Fruit fly (Drosophila melanogaster) whole organism, embryonic: Measurements from ENCODE around the gene Cdk1.

Source experiments
- Atf3 ChIP-seq: fragments of 200-800 bp; sonication (Bioruptor generic); optimal IDR thresholded peaks from 3 replicates; lab custom pipeline; 2016; ENCODE audit warnings: missing biosample characterization, missing genetic modification characterization
- CG10543 ChIP-seq: fragments of 200-800 bp; sonication (Bioruptor generic); optimal IDR thresholded peaks from 3 replicates; lab custom pipeline; 2017; ENCODE audit warnings: missing biosample characterization, mild to moderate bottlenecking, missing genetic modification characterization, moderate library complexity
- CG11696 ChIP-seq: fragments of 200-800 bp; sonication (Bioruptor generic); IDR thresholded peaks from 2 replicates; pipeline ENCODE4 v1.3.6; 2022; ENCODE audit warnings: missing biosample characterization, missing genetic modification characterization
- CG12219 ChIP-seq: fragments of 200-800 bp; sonication (Bioruptor generic); optimal IDR thresholded peaks from 3 replicates; lab custom pipeline; 2018; ENCODE audit warnings: missing biosample characterization, mild to moderate bottlenecking, missing genetic modification characterization
- CG12299 ChIP-seq: fragments of 200-800 bp; sonication (Bioruptor generic); optimal IDR thresholded peaks from 2 replicates; lab custom pipeline; 2018; ENCODE audit warnings: missing biosample characterization, mild to moderate bottlenecking, missing genetic modification characterization
- CG13287 ChIP-seq: fragments of 200-800 bp; sonication (Bioruptor generic); IDR thresholded peaks from 2 replicates; pipeline ENCODE4 v1.3.6; 2022; ENCODE audit warnings: missing biosample characterization, missing genetic modification characterization; ENCODE audit not compliant: partially characterized antibody
- CG13624 ChIP-seq: fragments of 200-800 bp; sonication (Bioruptor generic); optimal IDR thresholded peaks from 2 replicates; lab custom pipeline; 2016; ENCODE audit warnings: missing biosample characterization, missing genetic modification characterization
- CG1529 ChIP-seq: fragments of 200-800 bp; sonication (Bioruptor generic); optimal IDR thresholded peaks from 3 replicates; lab custom pipeline; 2018; ENCODE audit warnings: missing biosample characterization, missing genetic modification characterization
- CG15479 ChIP-seq: fragments of 200-800 bp; sonication (Bioruptor generic); optimal IDR thresholded peaks from 3 replicates; lab custom pipeline; 2019; ENCODE audit warnings: missing biosample characterization, mild to moderate bottlenecking, missing genetic modification characterization, moderate library complexity
- CG15514 ChIP-seq: fragments of 200-800 bp; sonication (Bioruptor generic); optimal IDR thresholded peaks from 3 replicates; lab custom pipeline; 2017; ENCODE audit warnings: missing biosample characterization, missing genetic modification characterization, mild to moderate bottlenecking, moderate library complexity, missing genetic modification reagents
- CG15696 ChIP-seq: fragments of 200-800 bp; sonication (Bioruptor generic); optimal IDR thresholded peaks from 2 replicates; lab custom pipeline; 2019; ENCODE audit warnings: missing biosample characterization, mild to moderate bottlenecking, missing genetic modification characterization, moderate library complexity
- CG17912 ChIP-seq: fragments of 200-800 bp; sonication (Bioruptor generic); optimal IDR thresholded peaks from 2 replicates; lab custom pipeline; 2018; ENCODE audit warnings: missing biosample characterization, mild to moderate bottlenecking, missing genetic modification characterization
- CG18011 ChIP-seq: fragments of 200-800 bp; sonication (Bioruptor generic); optimal IDR thresholded peaks from 2 replicates; lab custom pipeline; 2017; ENCODE audit warnings: missing biosample characterization, missing genetic modification characterization, mild to moderate bottlenecking, moderate library complexity, missing genotype
- CG2116 ChIP-seq: fragments of 200-800 bp; sonication (Bioruptor generic); optimal IDR thresholded peaks from 3 replicates; lab custom pipeline; 2018; ENCODE audit warnings: missing biosample characterization, mild to moderate bottlenecking, missing genetic modification characterization
- CG3065 ChIP-seq: fragments of 200-800 bp; sonication (Bioruptor generic); optimal IDR thresholded peaks from 2 replicates; lab custom pipeline; 2016; ENCODE audit warnings: missing biosample characterization, missing genetic modification characterization
- CG4854 ChIP-seq: fragments of 200-800 bp; sonication (Bioruptor generic); optimal IDR thresholded peaks from 2 replicates; lab custom pipeline; 2016; ENCODE audit warnings: missing biosample characterization, missing genetic modification characterization, inconsistent platforms
- CG6765 ChIP-seq: fragments of 200-800 bp; sonication (Bioruptor generic); optimal IDR thresholded peaks from 3 replicates; lab custom pipeline; 2017; ENCODE audit warnings: missing biosample characterization, mild to moderate bottlenecking, missing genetic modification characterization
- CG8089 ChIP-seq: fragments of 200-800 bp; sonication (Bioruptor generic); optimal IDR thresholded peaks from 3 replicates; lab custom pipeline; 2016; ENCODE audit warnings: missing biosample characterization, missing genetic modification characterization
- Dll ChIP-seq: fragments of 200-800 bp; sonication (Bioruptor generic); IDR thresholded peaks from 4 replicates; pipeline ENCODE4 v1.3.6; 2022; ENCODE audit warnings: missing biosample characterization, missing genetic modification characterization; ENCODE audit not compliant: partially characterized antibody
- Doc3 ChIP-seq: fragments of 200-800 bp; sonication (Bioruptor generic); IDR thresholded peaks from 3 replicates; pipeline ENCODE4 v1.3.6; 2022; ENCODE audit warnings: missing biosample characterization, missing genetic modification characterization; ENCODE audit not compliant: partially characterized antibody
- E2f2 ChIP-seq: fragments of 200-800 bp; sonication (Bioruptor generic); IDR thresholded peaks from 2 replicates; pipeline ENCODE4 v1.3.6; 2022; ENCODE audit warnings: missing biosample characterization, missing genetic modification characterization
- Hr39 ChIP-seq: fragments of >200 bp; optimal IDR thresholded peaks from 2 replicates; lab custom pipeline; 2017
- Jarid2 ChIP-seq: fragments of 200-800 bp; sonication (Bioruptor generic); optimal IDR thresholded peaks from 3 replicates; lab custom pipeline; 2017; ENCODE audit warnings: mild to moderate bottlenecking, missing biosample characterization, missing genetic modification reagents, missing genetic modification characterization
- Kr ChIP-seq: fragments of 200-800 bp; sonication (Bioruptor generic); optimal IDR thresholded peaks from 2 replicates; lab custom pipeline; 2017; ENCODE audit warnings: missing biosample characterization, mild to moderate bottlenecking, missing genetic modification characterization
- NFAT ChIP-seq: fragments of 200-800 bp; sonication (Bioruptor generic); IDR thresholded peaks from 2 replicates; pipeline ENCODE4 v1.3.6; 2022; ENCODE audit warnings: missing biosample characterization, missing genetic modification characterization
- ab ChIP-seq: fragments of 200-800 bp; sonication (Bioruptor generic); optimal IDR thresholded peaks from 2 replicates; lab custom pipeline; 2016; ENCODE audit warnings: missing biosample characterization, missing genetic modification characterization
- amos ChIP-seq: fragments of 200-800 bp; sonication (Bioruptor generic); IDR thresholded peaks from 2 replicates; pipeline ENCODE4 v1.3.6; 2022; ENCODE audit warnings: missing biosample characterization, missing genetic modification characterization; ENCODE audit not compliant: partially characterized antibody
- br ChIP-seq: fragments of >200 bp; optimal IDR thresholded peaks from 2 replicates; lab custom pipeline; 2017
- bsh ChIP-seq, 2 experiments: fragments of 200-800 bp; sonication (Bioruptor generic); optimal IDR thresholded peaks; 2 replicates each; lab custom pipeline; 2017 to 2018; ENCODE audit warnings: mild to moderate bottlenecking in 2 of 2, missing biosample characterization in 2 of 2, missing genetic modification characterization in 2 of 2, moderate library complexity in 1 of 2
- btn ChIP-seq: fragments of 200-800 bp; sonication (Bioruptor generic); optimal IDR thresholded peaks from 2 replicates; lab custom pipeline; 2016; ENCODE audit warnings: missing biosample characterization, missing genetic modification characterization
- chm ChIP-seq: fragments of 200-800 bp; sonication (Bioruptor generic); IDR thresholded peaks from 2 replicates; pipeline ENCODE4 v1.3.6; 2022; ENCODE audit warnings: missing biosample characterization, missing genetic modification characterization
- dimm ChIP-seq: fragments of 200-800 bp; sonication (Bioruptor generic); IDR thresholded peaks from 2 replicates; pipeline ENCODE4 v1.3.6; 2022; ENCODE audit warnings: missing biosample characterization, missing genetic modification characterization
- fd3F ChIP-seq: fragments of 200-800 bp; sonication (Bioruptor generic); optimal IDR thresholded peaks from 2 replicates; lab custom pipeline; 2018; ENCODE audit warnings: missing biosample characterization, mild to moderate bottlenecking, missing genetic modification characterization, moderate library complexity
- fd64A ChIP-seq: fragments of 200-800 bp; sonication (Bioruptor generic); optimal IDR thresholded peaks from 3 replicates; lab custom pipeline; 2018; ENCODE audit warnings: missing biosample characterization, mild to moderate bottlenecking, missing genetic modification characterization
- gsb ChIP-seq: fragments of 200-800 bp; sonication (Bioruptor generic); IDR thresholded peaks from 2 replicates; pipeline ENCODE4 v1.3.6; 2022; ENCODE audit warnings: missing biosample characterization, missing genetic modification characterization
- h ChIP-seq: fragments of >200 bp; optimal IDR thresholded peaks from 2 replicates; lab custom pipeline; 2017
- ind ChIP-seq: fragments of 200-800 bp; sonication (Bioruptor generic); optimal IDR thresholded peaks from 3 replicates; lab custom pipeline; 2016; ENCODE audit warnings: missing biosample characterization, missing genetic modification characterization
- lilli ChIP-seq: fragments of 200-800 bp; sonication (Bioruptor generic); optimal IDR thresholded peaks from 3 replicates; lab custom pipeline; 2016; ENCODE audit warnings: missing biosample characterization, missing genetic modification characterization
- nerfin-2 ChIP-seq: fragments of 200-800 bp; sonication (Bioruptor generic); IDR thresholded peaks from 2 replicates; pipeline ENCODE4 v1.3.6; 2022; ENCODE audit warnings: missing biosample characterization, missing genetic modification characterization; ENCODE audit not compliant: partially characterized antibody
- odd ChIP-seq: fragments of 200-800 bp; sonication (Bioruptor generic); optimal IDR thresholded peaks from 2 replicates; lab custom pipeline; 2017; ENCODE audit warnings: missing biosample characterization, mild to moderate bottlenecking, missing genetic modification characterization
- onecut ChIP-seq: fragments of 200-800 bp; sonication (Bioruptor generic); IDR thresholded peaks from 2 replicates; pipeline ENCODE4 v1.3.6; 2022; ENCODE audit warnings: missing biosample characterization, missing genetic modification characterization
- pros ChIP-seq: fragments of 200-800 bp; sonication (Bioruptor generic); optimal IDR thresholded peaks from 3 replicates; lab custom pipeline; 2019; ENCODE audit warnings: missing biosample characterization, mild to moderate bottlenecking, missing genetic modification characterization, moderate library complexity
- pzg ChIP-seq: fragments of 200-800 bp; sonication (Bioruptor generic); optimal IDR thresholded peaks from 3 replicates; lab custom pipeline; 2018; ENCODE audit warnings: missing biosample characterization, mild to moderate bottlenecking, missing genetic modification characterization, moderate library complexity
- ranshi ChIP-seq: fragments of 200-800 bp; sonication (Bioruptor generic); IDR thresholded peaks from 2 replicates; pipeline ENCODE4 v1.3.6; 2022; ENCODE audit warnings: missing biosample characterization, missing genetic modification characterization
- ro ChIP-seq: fragments of 200-800 bp; sonication (Bioruptor generic); IDR thresholded peaks from 2 replicates; pipeline ENCODE4 v1.3.6; 2022; ENCODE audit warnings: missing biosample characterization, missing genetic modification characterization
- run ChIP-seq: fragments of 200-800 bp; sonication (Bioruptor generic); optimal IDR thresholded peaks from 3 replicates; lab custom pipeline; 2018; ENCODE audit warnings: missing biosample characterization, mild to moderate bottlenecking, missing genetic modification characterization
- sens ChIP-seq: fragments of 200-800 bp; sonication (Bioruptor generic); peaks from one replicate; lab custom pipeline; 2016; ENCODE audit warnings: missing biosample characterization, missing genetic modification characterization
- sima ChIP-seq: fragments of 200-800 bp; sonication (Bioruptor generic); optimal IDR thresholded peaks from 2 replicates; lab custom pipeline; 2016; ENCODE audit warnings: missing biosample characterization, missing genetic modification characterization
- tio ChIP-seq: fragments of 200-800 bp; sonication (Bioruptor generic); optimal IDR thresholded peaks from 2 replicates; lab custom pipeline; 2017; ENCODE audit warnings: missing biosample characterization, missing genetic modification characterization, inconsistent platforms
- zfh1 ChIP-seq: fragments of 200-800 bp; sonication (Bioruptor generic); IDR thresholded peaks from 3 replicates; pipeline ENCODE4 v1.3.6; 2022; ENCODE audit warnings: missing biosample characterization, missing genetic modification characterization

Gene Cdk1

DNA sequence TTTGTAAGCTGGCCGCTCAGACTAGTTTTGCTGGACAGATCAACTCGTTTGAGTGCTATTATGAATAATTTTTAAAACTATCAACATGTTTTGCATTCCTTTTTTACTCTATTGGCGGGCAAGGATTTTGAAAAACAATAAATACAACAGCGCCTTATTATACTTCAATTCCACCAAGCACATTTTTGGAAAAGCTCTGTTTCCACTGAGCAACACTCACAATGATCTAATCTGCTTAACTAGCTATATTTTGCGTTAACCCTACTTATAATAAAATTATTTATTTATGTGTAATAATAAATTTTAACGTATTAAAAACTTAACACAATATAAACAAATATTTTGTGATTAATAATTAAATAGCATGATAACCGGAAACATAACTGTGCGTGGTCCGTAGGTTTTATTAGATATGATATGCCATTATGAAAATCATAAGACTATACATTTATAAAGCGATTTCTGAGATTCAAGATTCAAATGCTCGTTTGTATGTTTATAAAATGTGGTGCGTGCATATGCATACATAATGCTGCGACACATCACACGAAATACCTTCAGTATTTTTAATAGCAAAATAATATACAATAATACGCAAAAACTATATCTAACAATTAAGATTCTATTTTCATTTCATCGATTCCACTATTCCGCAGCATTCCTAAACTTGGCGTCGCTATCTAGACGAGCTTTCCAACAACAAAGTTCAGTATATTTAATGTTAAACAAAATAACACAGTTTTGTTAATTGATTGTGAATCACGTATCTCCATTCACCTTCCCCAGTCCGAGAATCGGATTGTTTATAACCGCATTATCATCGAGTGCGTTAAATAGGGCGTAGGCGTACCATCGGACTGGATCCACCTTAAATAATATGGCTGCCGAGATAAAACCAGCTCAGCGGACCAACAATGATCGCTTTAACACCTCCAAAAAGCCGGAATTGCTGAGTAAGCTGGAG, 36.9 kb upstream of the Cdk1 start, which contains the start of the genes pie and Wdfy2 (continued):
- no peak for TF ChIP-seq pros
- TF ChIP-seq odd (GFP tag; lab: Kevin White, UChicago), result no peak
- no peak for TF ChIP-seq CG18011 (GFP tag; lab: Kevin White, UChicago)
- no peak for TF ChIP-seq Dll (GFP tag; lab: Robert Waterston, UW)
- no peak for TF ChIP-seq CG13287
- TF ChIP-seq run (tag; lab: Kevin White, UChicago), result no peak
- no peak for TF ChIP-seq chm (GFP tag; lab: Robert Waterston, UW)
- peak; percentile 35 for TF ChIP-seq pzg
- no peak for TF ChIP-seq lilli
- TF ChIP-seq bsh (GFP tag; optimal IDR thresholded peaks at IDR 0.05; lab: Kevin White, UChicago), result no peak
- TF ChIP-seq Doc3 (GFP tag; lab: Robert Waterston, UW), result no peak
- TF ChIP-seq NFAT (GFP tag; lab: Robert Waterston, UW), result no peak
- no peak for TF ChIP-seq tio
- no peak for TF ChIP-seq ind
- no peak for TF ChIP-seq CG1529
- TF ChIP-seq sens (GFP tag; lab: Kevin White, UChicago), result no peak
- no peak for TF ChIP-seq Kr (GFP tag; lab: Kevin White, UChicago)
- no peak for TF ChIP-seq CG3065 (GFP tag; lab: Kevin White, UChicago)
- no peak for TF ChIP-seq CG11696 (GFP tag; lab: Robert Waterston, UW)
- no peak for TF ChIP-seq CG6765 (GFP tag; lab: Kevin White, UChicago)
- TF ChIP-seq dimm (GFP tag; lab: Robert Waterston, UW), result no peak
- no peak for TF ChIP-seq Atf3
- TF ChIP-seq CG2116 (GFP tag; lab: Kevin White, UChicago), result peak; percentile 77
- no peak for TF ChIP-seq btn (GFP tag; lab: Kevin White, UChicago)
- TF ChIP-seq br (lab: Kevin White, UChicago), result no peak
- no peak for TF ChIP-seq Jarid2
- TF ChIP-seq amos (GFP tag; lab: Robert Waterston, UW), result no peak
- peak; percentile 79 for TF ChIP-seq E2f2 (GFP tag; lab: Robert Waterston, UW)
- no peak for TF ChIP-seq CG17912 (GFP tag; lab: Kevin White, UChicago)
- TF ChIP-seq CG13624, result no peak
- TF ChIP-seq h (lab: Kevin White, UChicago), result no peak
- TF ChIP-seq Hr39 (lab: Kevin White, UChicago), result no peak
- TF ChIP-seq CG12299 (tag; lab: Kevin White, UChicago), result no peak
- TF ChIP-seq CG15514 (GFP tag; lab: Kevin White, UChicago), result peak; percentile 22
- no peak for TF ChIP-seq ranshi
- TF ChIP-seq gsb, result no peak
- TF ChIP-seq ab (GFP tag; lab: Kevin White, UChicago), result no peak
- no peak for TF ChIP-seq CG10543 (GFP tag; lab: Kevin White, UChicago)
- no peak for TF ChIP-seq sima
- no peak for TF ChIP-seq fd3F (GFP tag; lab: Kevin White, UChicago)
- TF ChIP-seq onecut, result no peak
- no peak for TF ChIP-seq CG12219
- TF ChIP-seq zfh1 (GFP tag; lab: Robert Waterston, UW), result no peak
- no peak for TF ChIP-seq CG15479 (GFP tag; lab: Kevin White, UChicago)
- TF ChIP-seq CG4854 (GFP tag; lab: Kevin White, UChicago), result no peak
- TF ChIP-seq nerfin-2, result no peak
- no peak for TF ChIP-seq ro (GFP tag; lab: Robert Waterston, UW)
- no peak for TF ChIP-seq CG15696 (tag; lab: Kevin White, UChicago)
- no peak for TF ChIP-seq CG8089 (GFP tag; lab: Kevin White, UChicago)
- TF ChIP-seq fd64A (GFP tag; lab: Kevin White, UChicago), result no peak
